Worm (Caenorhabditis elegans) whole organism, midembryonic: ENCODE results near the gene R08A2.7.
A peak's percentile ranks its signal among the peaks of the same experiment; 100 is the strongest.

Source experiments
- T22C8.4 ChIP-seq: fragments of 200-800 bp; sonication (Bioruptor generic); IDR thresholded peaks from 2 replicates; pipeline ENCODE4 v1.3.6; 2022; ENCODE audit warnings: missing genetic modification characterization, missing compliant biosample characterization
- cog-1 ChIP-seq: sonication (generic microtip); optimal IDR thresholded peaks from 2 replicates; lab custom pipeline; 2016; ENCODE audit warnings: missing genetic modification characterization, missing compliant biosample characterization
- flt-1 ChIP-seq: fragments of 200-800 bp; sonication (Bioruptor generic); IDR thresholded peaks from 2 replicates; pipeline ENCODE4 v1.3.6; 2022; ENCODE audit warnings: missing genetic modification characterization, missing compliant biosample characterization
- klf-2 ChIP-seq: fragments of 200-800 bp; sonication (Bioruptor generic); conservative IDR thresholded peaks from 2 replicates; pipeline ENCODE4 v1.3.6; 2022; ENCODE audit warnings: missing genetic modification reagents, missing genetic modification characterization, missing compliant biosample characterization
- med-1 ChIP-seq: sonication (generic microtip); optimal IDR thresholded peaks from 2 replicates; lab custom pipeline; 2017; ENCODE audit warnings: missing genetic modification characterization, mild to moderate bottlenecking, missing compliant biosample characterization, antibody characterized with exemption, missing genetic modification reagents; ENCODE audit not compliant: insufficient read depth
- ref-1 ChIP-seq: fragments of 200-800 bp; sonication (Bioruptor generic); conservative IDR thresholded peaks from 2 replicates; pipeline ENCODE4 v1.3.6; 2022; ENCODE audit warnings: missing genetic modification reagents, missing genetic modification characterization, missing compliant biosample characterization
- tab-1 ChIP-seq: fragments of 200-800 bp; sonication (Bioruptor generic); IDR thresholded peaks from 2 replicates; pipeline ENCODE4 v1.3.6; 2022; ENCODE audit warnings: missing genetic modification characterization, missing compliant biosample characterization
- ztf-23 ChIP-seq: fragments of 200-800 bp; sonication (Bioruptor generic); IDR thresholded peaks from 2 replicates; pipeline ENCODE4 v1.3.6; 2022; ENCODE audit warnings: missing genetic modification reagents, missing genetic modification characterization, missing compliant biosample characterization
- ztf-29 ChIP-seq: fragments of 200-800 bp; sonication (Bioruptor generic); IDR thresholded peaks from 2 replicates; pipeline ENCODE4 v1.3.6; 2022; ENCODE audit warnings: missing genetic modification reagents, missing genetic modification characterization, missing compliant biosample characterization

Gene R08A2.7

DNA sequence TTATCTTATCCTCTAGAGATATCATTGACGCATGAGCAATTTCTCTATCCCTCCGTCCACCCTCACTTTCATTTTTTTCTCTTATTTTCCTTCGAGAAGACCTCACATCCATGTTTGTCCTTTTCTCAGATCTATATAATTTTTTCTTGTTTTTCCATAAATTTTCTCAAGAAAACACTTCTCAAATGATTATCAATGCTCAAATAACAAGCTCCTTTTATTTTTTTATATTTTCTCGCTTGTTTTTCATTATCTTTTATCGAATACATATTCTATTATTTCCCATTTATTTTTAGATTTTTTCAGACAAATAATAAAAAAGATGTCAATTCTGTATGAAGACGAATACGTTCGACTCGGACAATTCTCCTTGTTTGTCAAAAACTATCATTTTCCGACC, at the start of gene R08A2.7:
R08A2.7 (plus strand) TSS at position 301 of the 400 bp plus-strand sequence.
- TF ChIP-seq flt-1 (GFP tag; lab: Robert Waterston, UW): no peak
- no peak for TF ChIP-seq tab-1 (GFP tag; lab: Robert Waterston, UW)
- TF ChIP-seq ztf-23 (GFP tag; lab: Robert Waterston, UW): no peak
- TF ChIP-seq T22C8.4 (GFP tag; lab: Robert Waterston, UW): no peak
- TF ChIP-seq ztf-29 (GFP tag; lab: Robert Waterston, UW): no peak
- TF ChIP-seq cog-1 (tag; lab: Kevin White, UChicago): no peak

DNA sequence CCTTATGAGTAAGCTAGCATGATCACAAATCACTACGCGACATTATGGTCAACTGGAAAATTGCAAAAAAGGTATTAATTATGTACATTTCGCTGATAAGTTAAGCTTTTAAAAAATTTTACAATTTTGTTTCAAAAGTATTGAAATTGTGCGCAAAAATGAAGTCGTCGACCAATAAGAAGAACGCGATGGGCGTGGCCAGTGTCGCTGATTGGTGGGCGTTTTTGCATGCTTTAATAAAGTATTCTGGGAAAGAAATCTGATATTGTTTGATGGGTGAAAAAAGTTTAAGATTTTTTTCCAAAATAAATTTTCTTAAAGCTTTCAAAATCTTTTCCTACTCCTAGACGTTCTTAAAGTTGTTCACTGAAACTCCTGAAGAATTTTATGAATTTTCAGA, 44.8 kb upstream of the R08A2.7 start:
- TF ChIP-seq ztf-29 (GFP tag; lab: Robert Waterston, UW) (no peak), tab-1 (GFP tag; lab: Robert Waterston, UW) (no peak), T22C8.4 (GFP tag; lab: Robert Waterston, UW) (no peak), cog-1 (tag; lab: Kevin White, UChicago) (no peak), ztf-23 (GFP tag; lab: Robert Waterston, UW) (no peak), flt-1 (GFP tag; lab: Robert Waterston, UW) (no peak), klf-2 (GFP tag; lab: Robert Waterston, UW) (no peak), med-1 (GFP tag; lab: Kevin White, UChicago) (no peak), ref-1 (GFP tag; lab: Robert Waterston, UW) (no peak)

ce11 chrV:14680014-14680413, 43.1 kb upstream of the R08A2.7 start, which contains the start of gene C47E8.3:
Gene C47E8.3 (plus strand): TSS chrV:14680314.
- TF ChIP-seq ztf-29 (GFP tag; lab: Robert Waterston, UW): no peak
- TF ChIP-seq T22C8.4 (GFP tag; lab: Robert Waterston, UW): no peak
- TF ChIP-seq klf-2 (GFP tag; lab: Robert Waterston, UW): no peak
- TF ChIP-seq med-1 (GFP tag; lab: Kevin White, UChicago): no peak
- no peak for TF ChIP-seq ref-1 (GFP tag; lab: Robert Waterston, UW)
- no peak for TF ChIP-seq tab-1 (GFP tag; lab: Robert Waterston, UW)
- TF ChIP-seq ztf-23 (GFP tag; lab: Robert Waterston, UW): no peak
- no peak for TF ChIP-seq cog-1 (tag; lab: Kevin White, UChicago)
- TF ChIP-seq flt-1 (GFP tag; lab: Robert Waterston, UW): no peak

DNA sequence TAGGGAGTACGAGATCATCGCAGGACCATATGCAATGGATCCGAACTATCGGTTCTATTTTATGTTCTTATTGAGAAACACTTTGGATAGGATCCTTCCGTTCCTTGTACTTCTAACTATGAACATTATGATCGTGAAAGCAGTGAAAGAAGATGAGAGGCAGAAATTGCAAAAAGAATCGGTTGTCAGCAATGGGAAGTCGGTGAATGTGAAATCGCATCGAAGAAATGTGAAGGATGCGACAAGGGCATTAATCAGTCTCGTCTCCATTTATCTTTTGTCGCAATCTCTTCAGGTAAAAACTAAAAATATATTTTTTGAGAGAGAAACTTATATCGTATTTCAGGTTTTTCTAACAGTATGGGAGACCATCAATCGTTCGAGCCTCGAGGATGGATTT, 40.2 kb upstream of the R08A2.7 start:
- no peak for TF ChIP-seq flt-1 (GFP tag; lab: Robert Waterston, UW)
- no peak for TF ChIP-seq T22C8.4 (GFP tag; lab: Robert Waterston, UW)
- no peak for TF ChIP-seq med-1 (GFP tag; lab: Kevin White, UChicago)
- TF ChIP-seq tab-1 (GFP tag; lab: Robert Waterston, UW): no peak
- no peak for TF ChIP-seq ztf-29 (GFP tag; lab: Robert Waterston, UW)
- no peak for TF ChIP-seq cog-1 (tag; lab: Kevin White, UChicago)
- no peak for TF ChIP-seq ztf-23 (GFP tag; lab: Robert Waterston, UW)
- no peak for TF ChIP-seq ref-1 (GFP tag; lab: Robert Waterston, UW)
- TF ChIP-seq klf-2 (GFP tag; lab: Robert Waterston, UW): no peak

- no peak for TF ChIP-seq flt-1 (GFP tag; lab: Robert Waterston, UW)
- no peak for TF ChIP-seq ztf-29 (GFP tag; lab: Robert Waterston, UW)
- TF ChIP-seq T22C8.4 (GFP tag; lab: Robert Waterston, UW): no peak
- no peak for TF ChIP-seq med-1 (GFP tag; lab: Kevin White, UChicago)
- no peak for TF ChIP-seq cog-1 (tag; lab: Kevin White, UChicago)
- no peak for TF ChIP-seq klf-2 (GFP tag; lab: Robert Waterston, UW)
- no peak for TF ChIP-seq ref-1 (GFP tag; lab: Robert Waterston, UW)
- no peak for TF ChIP-seq tab-1 (GFP tag; lab: Robert Waterston, UW)
- no peak for TF ChIP-seq ztf-23 (GFP tag; lab: Robert Waterston, UW)
These were observed 39.8 kb upstream of the R08A2.7 start for ce11 chrV:14683291-14683690.

- no peak for TF ChIP-seq med-1 (GFP tag; lab: Kevin White, UChicago)
- TF ChIP-seq ref-1 (GFP tag; lab: Robert Waterston, UW): no peak
- TF ChIP-seq ztf-29 (GFP tag; lab: Robert Waterston, UW): no peak
- TF ChIP-seq ztf-23 (GFP tag; lab: Robert Waterston, UW): no peak
- no peak for TF ChIP-seq flt-1 (GFP tag; lab: Robert Waterston, UW)
- TF ChIP-seq klf-2 (GFP tag; lab: Robert Waterston, UW): no peak
- no peak for TF ChIP-seq cog-1 (tag; lab: Kevin White, UChicago)
- no peak for TF ChIP-seq tab-1 (GFP tag; lab: Robert Waterston, UW)
- no peak for TF ChIP-seq T22C8.4 (GFP tag; lab: Robert Waterston, UW)
These were observed 39.2 kb upstream of the R08A2.7 start for ce11 chrV:14683926-14684325.

DNA sequence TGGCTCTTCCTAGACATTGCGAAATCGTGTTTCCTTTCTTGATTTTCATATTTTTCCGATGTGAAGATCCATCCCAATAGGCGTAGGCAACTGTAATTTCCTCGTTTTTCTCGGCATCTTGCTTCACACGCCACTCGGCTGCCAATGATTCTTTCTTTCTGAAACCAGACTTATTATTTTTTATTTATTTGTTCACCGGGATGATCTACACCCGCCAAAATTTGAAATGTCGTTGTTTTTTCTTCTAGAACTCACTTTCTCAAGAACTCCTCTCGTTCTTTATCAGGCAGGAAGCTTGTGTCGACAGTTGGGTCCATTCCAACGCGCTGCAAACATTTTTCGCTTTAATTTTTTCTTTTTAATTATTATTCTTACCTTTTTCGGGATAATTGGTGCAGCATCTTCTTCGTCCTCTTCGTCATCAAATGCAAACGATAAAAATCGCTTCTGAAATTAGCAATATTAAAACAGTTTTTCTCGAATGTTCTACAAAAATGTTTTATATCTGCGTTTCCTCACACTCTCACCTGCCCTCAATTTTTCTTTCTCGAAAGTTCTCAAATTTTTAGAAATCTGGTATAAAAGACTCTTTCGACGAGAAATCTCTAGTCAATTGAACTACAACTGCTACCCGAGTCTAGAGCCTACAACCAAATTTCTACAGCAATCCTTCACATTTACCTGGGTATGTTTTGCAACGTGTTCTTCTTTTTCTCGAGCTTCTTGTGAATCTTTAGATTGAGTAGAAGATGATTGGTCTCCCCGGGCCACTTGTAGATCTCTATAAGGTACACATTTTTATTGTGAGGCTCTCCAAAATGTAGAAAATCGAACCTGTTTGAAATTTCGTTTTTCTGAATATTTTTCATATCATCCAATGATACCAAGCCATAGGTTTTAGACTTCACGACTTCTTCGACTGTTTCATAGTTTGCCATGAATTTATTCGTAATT, 38.5 kb upstream of the R08A2.7 start, which contains the start of gene hsp-90:
hsp-90 (plus strand) TSS at position 560 of the 954 bp plus-strand sequence.
- no peak for TF ChIP-seq cog-1 (tag; lab: Kevin White, UChicago)
- no peak for TF ChIP-seq ref-1 (GFP tag; lab: Robert Waterston, UW)
- no peak for TF ChIP-seq T22C8.4 (GFP tag; lab: Robert Waterston, UW)
- TF ChIP-seq klf-2 (GFP tag; lab: Robert Waterston, UW): no peak
- no peak for TF ChIP-seq ztf-29 (GFP tag; lab: Robert Waterston, UW)
- no peak for TF ChIP-seq tab-1 (GFP tag; lab: Robert Waterston, UW)
- TF ChIP-seq ztf-23 (GFP tag; lab: Robert Waterston, UW): no peak
- no peak for TF ChIP-seq med-1 (GFP tag; lab: Kevin White, UChicago)
- no peak for TF ChIP-seq flt-1 (GFP tag; lab: Robert Waterston, UW)

DNA sequence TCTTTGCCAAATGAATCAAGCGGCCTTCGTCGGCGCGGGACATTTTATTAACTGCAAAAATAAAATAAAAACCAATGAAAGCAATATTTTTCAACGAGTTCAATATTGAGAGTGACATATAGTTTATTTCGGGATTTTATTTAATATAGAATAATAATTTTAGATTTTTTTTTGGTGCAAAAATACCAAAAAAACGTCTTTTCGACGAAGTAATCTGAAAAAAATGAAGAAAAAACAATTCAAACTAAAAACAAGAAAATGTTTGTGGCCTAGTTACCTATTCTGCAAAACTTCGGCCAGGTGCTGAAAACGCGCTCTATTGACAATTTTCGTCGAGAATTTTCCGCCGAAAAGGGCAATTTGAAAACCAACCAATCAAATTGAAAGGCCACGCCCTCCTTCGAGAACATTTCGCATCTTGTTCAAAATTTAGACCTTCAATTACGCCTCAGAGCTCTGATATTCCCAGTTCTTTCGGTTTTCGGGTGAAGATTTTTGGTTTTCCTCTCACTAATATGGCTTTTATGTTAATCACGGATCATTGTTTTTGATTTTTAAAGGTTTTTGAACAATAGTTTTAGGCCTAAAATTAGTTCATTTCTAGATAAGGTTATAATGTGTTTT, 37.6 kb upstream of the R08A2.7 start, which contains the start of gene C47E8.4:
C47E8.4 (minus strand) TSS at position 51 of the 624 bp plus-strand sequence.
- no peak for TF ChIP-seq tab-1 (GFP tag; lab: Robert Waterston, UW)
- 0 out of 2 replicates have a peak, but pooled peaks have one; percentile 50 for TF ChIP-seq T22C8.4 (GFP tag; lab: Robert Waterston, UW)
- peak; percentile 69 for TF ChIP-seq flt-1 (GFP tag; lab: Robert Waterston, UW)
- TF ChIP-seq cog-1 (tag; lab: Kevin White, UChicago): peak; percentile 90
- peak; percentile 88 for TF ChIP-seq ztf-23 (GFP tag; lab: Robert Waterston, UW)
